Fruit fly (Drosophila melanogaster): ENCODE measurements around the gene Rpn3.

The Rpn3 gene

dm6 chr2L:19051534-19052100 lies at the start of gene Rpn3 (continued):
- TF ChIP-seq cwo (GFP tag; optimal IDR thresholded peaks at IDR 0.05) (peak; percentile 71), chm (GFP tag; IDR thresholded peaks at IDR 0.05) (peak; percentile 70), chinmo (GFP tag; IDR thresholded peaks at IDR 0.05; ENCODE audit: partially characterized antibody) (0 out of 4 replicates have a peak, but pooled peaks have one; percentile 69), CG34224 (GFP tag; IDR thresholded peaks at IDR 0.05; ENCODE audit: partially characterized antibody) (peak; percentile 66; the same call in 1 of the 3 replicates), Bdp1 (GFP tag; optimal IDR thresholded peaks at IDR 0.05) (peak; percentile 67), CG10274 (GFP tag; optimal IDR thresholded peaks at IDR 0.05) (peak; percentile 7), CG17361 (GFP tag; IDR thresholded peaks at IDR 0.05) (peak; percentile 83), CG13624 (GFP tag; optimal IDR thresholded peaks at IDR 0.05) (peak; percentile 79), bsh (GFP tag; optimal IDR thresholded peaks at IDR 0.05) (peak; percentile 42 to 90), dysf (GFP tag; IDR thresholded peaks at IDR 0.05) (peak; percentile 84), HLHmδ (GFP tag; optimal IDR thresholded peaks at IDR 0.05) (no peak), Mes4 (GFP tag; optimal IDR thresholded peaks at IDR 0.05) (peak; percentile 78), CG15269 (tag; optimal IDR thresholded peaks at IDR 0.05) (peak; percentile 78), hbn (GFP tag; IDR thresholded peaks at IDR 0.05; ENCODE audit: partially characterized antibody) (peak; percentile 64), CG9817 (tag; optimal IDR thresholded peaks at IDR 0.05) (peak; percentile 67), CG9727 (GFP tag; optimal IDR thresholded peaks at IDR 0.05) (peak; percentile 82), ham (GFP tag; IDR thresholded peaks at IDR 0.05) (no peak), Gug (GFP tag; IDR thresholded peaks at IDR 0.05) (peak; percentile 57; the same call in 3 of the 4 replicates), Antp (GFP tag; optimal IDR thresholded peaks at IDR 0.05) (peak; percentile 68), CG2199 (GFP tag; IDR thresholded peaks at IDR 0.05) (peak; percentile 82; the same call in 2 of the 3 replicates), zfh1 (GFP tag; IDR thresholded peaks at IDR 0.05) (peak; percentile 90), CG16813 (GFP tag; IDR thresholded peaks at IDR 0.05; ENCODE audit: partially characterized antibody) (peak; percentile 64; the same call in 2 of the 3 replicates), fu2 (GFP tag; optimal IDR thresholded peaks at IDR 0.05) (peak; percentile 80), CG9609 (GFP tag; optimal IDR thresholded peaks at IDR 0.05) (peak; percentile 83), disco-r (GFP tag; optimal IDR thresholded peaks at IDR 0.05) (peak; percentile 60), CG14667 (GFP tag; IDR thresholded peaks at IDR 0.05) (peak; percentile 78), CG6175 (GFP tag; IDR thresholded peaks at IDR 0.05) (peak; percentile 56; the same call in 1 of the 3 replicates), sqz (GFP tag; optimal IDR thresholded peaks at IDR 0.05) (no peak), en (GFP tag; optimal IDR thresholded peaks at IDR 0.05) (peak; percentile 56), Hand (GFP tag; optimal IDR thresholded peaks at IDR 0.05) (peak; percentile 15), cg (GFP tag; optimal IDR thresholded peaks at IDR 0.05) (no peak), seq (GFP tag; IDR thresholded peaks at IDR 0.05) (peak; percentile 53; the same call in 1 of the 2 replicates), kay (GFP tag; optimal IDR thresholded peaks at IDR 0.05) (peak; percentile 79), CG8478 (optimal IDR thresholded peaks at IDR 0.05) (no peak), Asciz (GFP tag; optimal IDR thresholded peaks at IDR 0.05) (no peak), CG17385 (GFP tag; optimal IDR thresholded peaks at IDR 0.05) (peak; percentile 97), Hmx (GFP tag; optimal IDR thresholded peaks at IDR 0.05) (no peak), gcm2 (GFP tag; optimal IDR thresholded peaks at IDR 0.05) (peak; percentile 47), YL-1 (GFP tag; optimal IDR thresholded peaks at IDR 0.05) (peak; percentile 71), aop (GFP tag; IDR thresholded peaks at IDR 0.05) (peak; percentile 49; the same call in 1 of the 2 replicates), Ssrp (tag; optimal IDR thresholded peaks at IDR 0.05) (peak; percentile 70), Usf (GFP tag; optimal IDR thresholded peaks at IDR 0.05) (peak; percentile 38), H15 (GFP tag; IDR thresholded peaks at IDR 0.05) (peak; percentile 87), Hsf (GFP tag; optimal IDR thresholded peaks at IDR 0.05) (peak; percentile 92), Dek (tag; optimal IDR thresholded peaks at IDR 0.05) (peak; percentile 75), CG3163 (GFP tag; optimal IDR thresholded peaks at IDR 0.05) (peak; percentile 60), CG8359 (GFP tag; optimal IDR thresholded peaks at IDR 0.05; ENCODE audit: borderline replicate concordance) (no peak), CG7987 (GFP tag; optimal IDR thresholded peaks at IDR 0.05) (peak; percentile 15), wdn (GFP tag; IDR thresholded peaks at IDR 0.05) (peak; percentile 77), CG4707 (GFP tag; optimal IDR thresholded peaks at IDR 0.05) (no peak)
